Fruit fly (Drosophila melanogaster): ENCODE results near the gene CG9536.

Gene CG9536

DNA sequence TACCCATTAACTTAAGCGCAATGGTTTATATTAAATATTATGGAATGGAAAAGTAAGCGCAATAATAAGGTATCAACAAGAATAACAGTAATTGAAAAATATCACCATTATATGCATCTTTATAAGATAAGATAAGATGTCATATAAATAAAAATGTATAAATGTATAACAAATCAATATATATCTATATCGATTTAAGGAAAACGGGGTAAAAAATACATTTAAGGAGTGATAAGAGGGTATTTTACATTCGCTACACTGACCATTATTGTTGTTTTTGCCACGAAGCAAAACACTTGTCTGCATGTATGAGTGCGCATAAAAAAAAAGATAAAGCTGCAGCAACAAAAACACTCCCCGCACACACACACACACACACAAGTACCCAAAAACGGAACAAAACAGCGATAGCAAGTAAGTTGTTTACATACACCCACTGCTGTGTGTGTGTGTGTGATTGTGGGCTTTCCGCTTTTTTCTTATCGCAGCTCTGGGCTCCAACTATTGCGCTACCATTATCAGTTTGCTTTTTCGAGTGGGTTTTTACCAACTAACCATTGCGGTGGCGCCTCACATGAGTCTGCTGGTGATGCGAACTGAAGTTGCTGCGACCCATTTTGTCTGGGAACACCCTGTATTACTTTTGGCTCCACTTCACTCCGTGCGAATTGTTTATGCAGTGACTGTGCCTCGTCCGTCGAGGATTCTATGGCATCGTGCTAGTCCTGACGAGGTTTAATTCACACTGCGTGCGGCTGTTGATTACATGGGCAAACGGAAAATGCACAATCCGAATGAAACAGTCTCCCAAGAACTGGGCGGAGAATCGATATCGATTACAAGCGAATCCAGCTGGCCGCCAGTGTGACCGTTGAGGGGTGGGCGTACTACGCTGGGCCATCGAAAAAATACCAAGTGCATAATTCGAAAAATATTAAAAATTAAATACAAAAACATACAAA lies 3.4 kb downstream of the CG9536 start, which contains the start of gene mmy (continued):
- TF ChIP-seq CG7745 (tag; optimal IDR thresholded peaks at IDR 0.05) = no peak
- peak; percentile 82 for TF ChIP-seq gem (tag; optimal IDR thresholded peaks at IDR 0.05)
- TF ChIP-seq Camta (GFP tag; optimal IDR thresholded peaks at IDR 0.05) = no peak
- TF ChIP-seq Tbp (GFP tag; optimal IDR thresholded peaks at IDR 0.05) = no peak
- TF ChIP-seq Bgb (GFP tag; IDR thresholded peaks at IDR 0.05; ENCODE audit: partially characterized antibody) = peak; percentile 56
- peak; percentile 72 for TF ChIP-seq CG13424 (tag; optimal IDR thresholded peaks at IDR 0.05)
- peak; percentile 68; the same call in 1 of the 2 replicates for TF ChIP-seq tna (GFP tag; IDR thresholded peaks at IDR 0.05; ENCODE audit: partially characterized antibody)
- TF ChIP-seq HLH4C (GFP tag; IDR thresholded peaks at IDR 0.05; ENCODE audit: partially characterized antibody) = 0 out of 3 replicates have a peak, but pooled peaks have one; percentile 39
- no peak for TF ChIP-seq CG10462 (GFP tag; optimal IDR thresholded peaks at IDR 0.05)
- TF ChIP-seq MESR4 (GFP tag; optimal IDR thresholded peaks at IDR 0.05) = peak; percentile 97
- TF ChIP-seq vnd (GFP tag; IDR thresholded peaks at IDR 0.05; ENCODE audit: partially characterized antibody) = 0 out of 3 replicates have a peak, but pooled peaks have one; percentile 49
- peak; percentile 69 for TF ChIP-seq HmgD (GFP tag; optimal IDR thresholded peaks at IDR 0.05)
- no peak for TF ChIP-seq Atf3 (GFP tag; optimal IDR thresholded peaks at IDR 0.05)
- no peak for TF ChIP-seq CG5180 (GFP tag; optimal IDR thresholded peaks at IDR 0.05)
- TF ChIP-seq NK7.1 (GFP tag; optimal IDR thresholded peaks at IDR 0.05) = no peak
- no peak for TF ChIP-seq vfl (GFP tag; optimal IDR thresholded peaks at IDR 0.05)
- TF ChIP-seq amos (GFP tag; IDR thresholded peaks at IDR 0.05; ENCODE audit: partially characterized antibody) = peak; percentile 30; the same call in 1 of the 2 replicates
- TF ChIP-seq CG2202 (tag; optimal IDR thresholded peaks at IDR 0.05) = no peak
- TF ChIP-seq CG6813 (GFP tag; optimal IDR thresholded peaks at IDR 0.05) = peak; percentile 22
- TF ChIP-seq en (GFP tag; optimal IDR thresholded peaks at IDR 0.05) = peak; percentile 10
- peak in 1 of 2 experiments; percentile 17 for TF ChIP-seq insv (GFP tag; optimal IDR thresholded peaks at IDR 0.05)
- TF ChIP-seq CG9609 (GFP tag; optimal IDR thresholded peaks at IDR 0.05) = peak; percentile 10
- TF ChIP-seq scrt (GFP tag; optimal IDR thresholded peaks at IDR 0.05) = peak; percentile 8
- TF ChIP-seq CG17186 (GFP tag; optimal IDR thresholded peaks at IDR 0.05) = peak; percentile 23
- TF ChIP-seq Rfx (GFP tag; IDR thresholded peaks at IDR 0.05) = peak; percentile 40; the same call in 1 of the 2 replicates
- no peak for TF ChIP-seq CG1792 (GFP tag; optimal IDR thresholded peaks at IDR 0.05)
- no peak for TF ChIP-seq CG8281 (tag; optimal IDR thresholded peaks at IDR 0.05)
- TF ChIP-seq CHES-1-like (GFP tag; optimal IDR thresholded peaks at IDR 0.05) = peak; percentile 79
- TF ChIP-seq HLHmδ (GFP tag; optimal IDR thresholded peaks at IDR 0.05) = peak; percentile 72

DNA sequence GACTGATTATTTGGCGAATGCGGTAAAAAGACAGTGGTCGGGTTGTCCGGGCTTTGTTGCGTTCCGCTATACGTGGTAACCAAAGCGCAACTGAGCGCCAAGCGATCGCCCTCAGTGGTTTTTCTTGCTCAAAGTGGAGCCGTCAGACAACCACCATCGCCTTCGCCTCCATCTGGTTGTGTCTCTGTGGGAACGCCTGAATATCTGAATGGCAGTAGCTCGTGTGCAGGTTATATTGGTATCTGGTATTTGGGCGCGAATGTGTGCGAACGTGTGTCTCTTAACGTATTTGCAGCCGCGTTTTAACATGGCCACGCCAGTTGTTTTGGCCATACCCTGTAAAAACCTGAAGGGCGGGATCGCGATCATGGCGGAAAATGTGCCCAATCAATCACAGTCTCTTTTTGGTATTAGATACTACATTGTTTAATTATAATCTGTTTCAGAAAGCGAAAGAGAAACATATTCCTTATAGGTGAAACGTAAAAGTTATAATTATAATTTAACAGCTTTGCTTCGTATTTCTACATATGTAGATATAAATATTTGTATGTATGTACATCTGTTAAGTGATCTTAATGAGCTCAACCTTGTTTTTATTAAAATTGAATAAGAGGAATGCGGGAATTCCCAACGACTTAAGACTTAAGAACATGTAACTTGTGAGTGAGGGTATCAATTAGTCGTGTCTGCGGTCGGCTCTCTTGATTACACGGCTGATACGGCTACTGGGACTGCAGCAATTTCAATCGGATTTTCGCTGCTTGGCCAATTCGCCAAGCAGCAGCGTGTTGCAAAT lies 4.6 kb downstream of the CG9536 start:
- TF ChIP-seq CG18262 (tag; optimal IDR thresholded peaks at IDR 0.05) (peak; percentile 10), Asciz (GFP tag; optimal IDR thresholded peaks at IDR 0.05) (no peak), CG2199 (GFP tag; IDR thresholded peaks at IDR 0.05) (peak; percentile 75; the same call in 1 of the 3 replicates), Sox102F (GFP tag; optimal IDR thresholded peaks at IDR 0.05) (peak; percentile 11), Bgb (GFP tag; IDR thresholded peaks at IDR 0.05; ENCODE audit: partially characterized antibody) (peak; percentile 31; the same call in 1 of the 2 replicates), btn (GFP tag; optimal IDR thresholded peaks at IDR 0.05) (no peak), CG11504 (tag; optimal IDR thresholded peaks at IDR 0.05) (peak; percentile 51), CG11723 (GFP tag; optimal IDR thresholded peaks at IDR 0.05) (no peak), tio (GFP tag; optimal IDR thresholded peaks at IDR 0.05) (peak; percentile 18), CoRest (tag; optimal IDR thresholded peaks at IDR 0.05) (peak; percentile 33), gem (tag; optimal IDR thresholded peaks at IDR 0.05) (peak; percentile 55), CG43689 (GFP tag; IDR thresholded peaks at IDR 0.05) (no peak), CG17359 (tag; optimal IDR thresholded peaks at IDR 0.05) (peak; percentile 1), D19A (tag; optimal IDR thresholded peaks at IDR 0.05) (peak; percentile 31), CG14441 (GFP tag; IDR thresholded peaks at IDR 0.05) (no peak), ttk (GFP tag; IDR thresholded peaks at IDR 0.05) (0 out of 2 replicates have a peak, but pooled peaks have one; percentile 4), mld (GFP tag; IDR thresholded peaks at IDR 0.05; ENCODE audit: partially characterized antibody) (no peak), Med (GFP tag) (peak; percentile 68), vfl (GFP tag; optimal IDR thresholded peaks at IDR 0.05) (no peak)
